Fruit fly (Drosophila melanogaster): ENCODE data around the gene CG11703.

CG11703 gene

dm6 chr3R:19229245-19229644, 1.3 kb upstream of the CG11703 start, which contains the start of the genes CG5250 and Polr2M:
Gene CG5250, minus strand, starts transcription at chr3R:19229276.
Gene Polr2M, plus strand, starts transcription at chr3R:19229463.
- TF ChIP-seq Hr78 (GFP tag; optimal IDR thresholded peaks at IDR 0.05) (no peak), Sp1 (GFP tag; optimal IDR thresholded peaks at IDR 0.05) (no peak), Jra (GFP tag; optimal IDR thresholded peaks at IDR 0.05) (no peak), Hnf4 (GFP tag; optimal IDR thresholded peaks at IDR 0.05) (no peak), HLH106 (tag; optimal IDR thresholded peaks at IDR 0.05) (no peak), woc (GFP tag; optimal IDR thresholded peaks at IDR 0.05) (no peak), GATAd (GFP tag; optimal IDR thresholded peaks at IDR 0.05) (no peak), CG9705 (GFP tag; optimal IDR thresholded peaks at IDR 0.05) (no peak), ey (GFP tag; optimal IDR thresholded peaks at IDR 0.05) (no peak), dl (GFP tag; optimal IDR thresholded peaks at IDR 0.05; ENCODE audit: insufficient read depth in 1 of 2, partially characterized antibody in 2 of 2) (no peak), CrebA (GFP tag; optimal IDR thresholded peaks at IDR 0.05; ENCODE audit: borderline replicate concordance) (no peak), h (GFP tag; optimal IDR thresholded peaks at IDR 0.05) (no peak), foxo (GFP tag; optimal IDR thresholded peaks at IDR 0.05) (no peak), brk (GFP tag; optimal IDR thresholded peaks at IDR 0.05) (no peak), psq (GFP tag; optimal IDR thresholded peaks at IDR 0.05) (no peak), CG32264 (GFP tag; optimal IDR thresholded peaks at IDR 0.05) (no peak), sv (GFP tag; optimal IDR thresholded peaks at IDR 0.05) (no peak)

dm6 chr3R:19226137-19226873, 1.7 kb downstream of the CG11703 start, which contains the start of gene vib:
Gene vib, minus strand, starts transcription at chr3R:19226651.
- TF ChIP-seq rgr (GFP tag; optimal IDR thresholded peaks at IDR 0.05) (peak; percentile 16), Abd-B (GFP tag; optimal IDR thresholded peaks at IDR 0.05) (no peak), Hr83 (GFP tag; optimal IDR thresholded peaks at IDR 0.05; ENCODE audit: poor library complexity, severe bottlenecking) (peak; percentile 5), woc (GFP tag; optimal IDR thresholded peaks at IDR 0.05) (no peak), sv (GFP tag; optimal IDR thresholded peaks at IDR 0.05) (peak; percentile 27), psq (GFP tag; optimal IDR thresholded peaks at IDR 0.05) (peak; percentile 26), sage (GFP tag; optimal IDR thresholded peaks at IDR 0.05) (peak; percentile 15), h (GFP tag; optimal IDR thresholded peaks at IDR 0.05) (peak; percentile 39), CG9705 (GFP tag; optimal IDR thresholded peaks at IDR 0.05) (peak; percentile 12), foxo (GFP tag; optimal IDR thresholded peaks at IDR 0.05) (peak in 1 of 2 experiments; percentile 62), CG32264 (GFP tag; optimal IDR thresholded peaks at IDR 0.05) (no peak), br (GFP tag; optimal IDR thresholded peaks at IDR 0.05) (peak; percentile 45), Sp1 (GFP tag; optimal IDR thresholded peaks at IDR 0.05) (peak; percentile 56), Rel (GFP tag; optimal IDR thresholded peaks at IDR 0.05) (no peak), Rel (tag; optimal IDR thresholded peaks at IDR 0.05) (peak; percentile 38), HLH106 (tag; optimal IDR thresholded peaks at IDR 0.05) (peak; percentile 56), dsf (GFP tag; optimal IDR thresholded peaks at IDR 0.05; ENCODE audit: borderline replicate concordance) (no peak), fru (GFP tag; optimal IDR thresholded peaks at IDR 0.05) (peak; percentile 80)

- TF ChIP-seq Dfd (GFP tag; optimal IDR thresholded peaks at IDR 0.05), result no peak
- no peak for TF ChIP-seq GATAd (GFP tag; optimal IDR thresholded peaks at IDR 0.05)
- no peak for TF ChIP-seq Rel (GFP tag; optimal IDR thresholded peaks at IDR 0.05)
- TF ChIP-seq Rel (tag; optimal IDR thresholded peaks at IDR 0.05), result no peak
- no peak for TF ChIP-seq Hr83 (GFP tag; optimal IDR thresholded peaks at IDR 0.05; ENCODE audit: poor library complexity, severe bottlenecking)
- peak; percentile 1 to 58 for TF ChIP-seq dl (GFP tag; optimal IDR thresholded peaks at IDR 0.05; ENCODE audit: insufficient read depth in 1 of 2, partially characterized antibody in 2 of 2)
- no peak for TF ChIP-seq psq (GFP tag; optimal IDR thresholded peaks at IDR 0.05)
- TF ChIP-seq Jra (GFP tag; optimal IDR thresholded peaks at IDR 0.05), result no peak
- no peak for TF ChIP-seq Mio (GFP tag; optimal IDR thresholded peaks at IDR 0.05)
- no peak for TF ChIP-seq Vsx2 (GFP tag; optimal IDR thresholded peaks at IDR 0.05; ENCODE audit: partially characterized antibody)
- TF ChIP-seq N (GFP tag; optimal IDR thresholded peaks at IDR 0.05), result no peak
- no peak for TF ChIP-seq ey (GFP tag; optimal IDR thresholded peaks at IDR 0.05)
- TF ChIP-seq pan (optimal IDR thresholded peaks at IDR 0.05), result no peak
- TF ChIP-seq CrebA (GFP tag; optimal IDR thresholded peaks at IDR 0.05; ENCODE audit: borderline replicate concordance), result peak; percentile 52
- no peak for TF ChIP-seq OdsH (GFP tag; optimal IDR thresholded peaks at IDR 0.05)
- TF ChIP-seq Dif (GFP tag; optimal IDR thresholded peaks at IDR 0.05; ENCODE audit: partially characterized antibody), result peak; percentile 43
- TF ChIP-seq foxo (GFP tag; optimal IDR thresholded peaks at IDR 0.05), result no peak
- no peak for TF ChIP-seq fru (GFP tag; optimal IDR thresholded peaks at IDR 0.05)
- no peak for TF ChIP-seq woc (GFP tag; optimal IDR thresholded peaks at IDR 0.05)
- no peak for TF ChIP-seq CG9705 (GFP tag; optimal IDR thresholded peaks at IDR 0.05)
Measured at dm6 chr3R:19225446-19225955, 2.5 kb downstream of the CG11703 start.

All from whole organism, wandering third instar larva.